Worm (Caenorhabditis elegans) whole organism, L4 larva: ENCODE data around the gene msp-10.

Experiments
- attf-4 ChIP-seq: sonication (generic microtip); optimal IDR thresholded peaks from 3 replicates; lab custom pipeline; 2017; ENCODE audit warnings: missing biosample characterization, missing genetic modification characterization
- mdl-1 ChIP-seq, 2 experiments: fragments of 150-350 bp in 1 of 2; sonication (generic microtip) in 1 of 2; optimal IDR thresholded peaks; 2 replicates each; lab custom pipeline; 2014 to 2017; ENCODE audit warnings: missing biosample characterization in 2 of 2, missing genetic modification characterization in 2 of 2
- nhr-28 ChIP-seq: fragments of 150-350 bp; optimal IDR thresholded peaks from 2 replicates; lab custom pipeline; 2014; ENCODE audit warnings: missing biosample characterization, missing genetic modification characterization
- zag-1 ChIP-seq: fragments of 150-350 bp; optimal IDR thresholded peaks from 2 replicates; lab custom pipeline; 2014; ENCODE audit warnings: missing biosample characterization, missing genetic modification characterization

DNA sequence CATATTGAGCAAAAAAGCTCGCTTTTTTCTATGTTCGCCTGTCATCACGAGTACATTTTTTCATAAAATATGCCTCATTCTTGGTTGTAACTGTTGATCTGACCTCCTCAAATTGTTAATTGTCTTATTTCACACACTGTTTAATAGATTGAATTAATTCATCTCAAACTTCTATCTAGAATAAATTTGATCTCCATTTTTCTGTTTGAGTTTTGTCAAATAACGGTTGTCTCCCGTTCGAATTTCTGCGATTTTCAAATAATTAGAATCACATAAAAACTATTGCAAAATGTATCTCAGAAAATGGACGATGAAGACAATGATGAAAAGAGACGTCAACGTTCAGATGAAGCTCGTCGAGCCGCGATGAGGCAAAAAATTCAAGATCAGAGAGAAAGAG, 24.5 kb downstream of the msp-10 start, which contains the start of gene K07F5.14:
- TF ChIP-seq attf-4 (tag; lab: Kevin White, UChicago) (no peak), mdl-1 (tag; optimal IDR thresholded peaks at IDR 0.05; lab: Kevin White, UChicago) (no peak), nhr-28 (tag; lab: Kevin White, UChicago) (no peak), zag-1 (no peak)
